Fruit fly (Drosophila melanogaster): Measurements from ENCODE around the gene rdx.

DNA sequence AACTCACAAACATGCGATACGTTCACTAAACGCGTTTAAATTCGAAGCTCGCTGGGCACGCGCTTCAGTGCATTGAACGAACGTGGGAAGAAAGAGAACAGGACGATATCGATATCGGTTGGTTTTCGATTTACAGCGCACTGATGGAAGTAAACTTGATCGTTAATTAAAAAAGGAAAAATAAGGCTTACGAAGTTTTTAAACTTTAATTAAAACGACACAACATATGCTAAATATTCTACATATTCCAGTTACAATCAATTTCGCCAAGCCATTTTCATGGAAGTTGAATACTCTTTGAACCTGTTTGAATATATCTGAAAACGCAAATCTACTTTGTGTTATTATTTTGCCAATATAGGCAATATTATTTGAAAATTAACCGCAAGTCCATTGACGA, 67.8 kb downstream of the rdx start, which contains the start of gene Kots:
- no peak for TF ChIP-seq D1 (tag; optimal IDR thresholded peaks at IDR 0.05)
- TF ChIP-seq gl (tag; optimal IDR thresholded peaks at IDR 0.05), result no peak
- no peak for TF ChIP-seq CG15710 (tag; optimal IDR thresholded peaks at IDR 0.05)
- TF ChIP-seq Pif1A (GFP tag; optimal IDR thresholded peaks at IDR 0.05), result no peak
- TF ChIP-seq CG14655 (GFP tag; optimal IDR thresholded peaks at IDR 0.05), result no peak
- no peak for TF ChIP-seq Snoo (tag; optimal IDR thresholded peaks at IDR 0.05)
- no peak for TF ChIP-seq CG13204 (GFP tag; optimal IDR thresholded peaks at IDR 0.05)
- TF ChIP-seq Ets98B (GFP tag; IDR thresholded peaks at IDR 0.05), result no peak
- TF ChIP-seq CG17806 (tag; optimal IDR thresholded peaks at IDR 0.05), result no peak
- TF ChIP-seq rn (GFP tag; IDR thresholded peaks at IDR 0.05), result no peak
- TF ChIP-seq fd96Ca (GFP tag; IDR thresholded peaks at IDR 0.05), result no peak
- no peak for TF ChIP-seq CG12605 (GFP tag; IDR thresholded peaks at IDR 0.05)
- TF ChIP-seq CG9948 (tag; optimal IDR thresholded peaks at IDR 0.05), result no peak
